Fruit fly (Drosophila melanogaster) whole organism, pupa: Measurements from ENCODE around the gene CG46306.

Source experiments
- CG10348 ChIP-seq: fragments of 200-800 bp; sonication (Bioruptor generic); IDR thresholded peaks from 2 replicates; pipeline ENCODE4 v1.3.6; 2022; ENCODE audit warnings: missing biosample characterization, missing genetic modification characterization
- CG15710 ChIP-seq: fragments of 200-800 bp; sonication (Bioruptor generic); optimal IDR thresholded peaks from 2 replicates; lab custom pipeline; 2018; ENCODE audit warnings: missing biosample characterization, mild to moderate bottlenecking, missing genetic modification characterization, moderate library complexity
- CG17806 ChIP-seq: fragments of 200-800 bp; sonication (Bioruptor generic); optimal IDR thresholded peaks from 2 replicates; lab custom pipeline; 2018; ENCODE audit warnings: missing biosample characterization, mild to moderate bottlenecking, missing genetic modification characterization, moderate library complexity
- CG8301 ChIP-seq: fragments of 200-800 bp; sonication (Bioruptor generic); optimal IDR thresholded peaks from 2 replicates; lab custom pipeline; 2018; ENCODE audit warnings: missing biosample characterization, mild to moderate bottlenecking, missing genetic modification characterization
- CG9948 ChIP-seq: fragments of 200-800 bp; sonication (Bioruptor generic); optimal IDR thresholded peaks from 2 replicates; lab custom pipeline; 2018; ENCODE audit warnings: missing biosample characterization, mild to moderate bottlenecking, missing genetic modification characterization, moderate library complexity
- D1 ChIP-seq: fragments of 200-800 bp; sonication (Bioruptor generic); optimal IDR thresholded peaks from 2 replicates; lab custom pipeline; 2018; ENCODE audit warnings: missing biosample characterization, mild to moderate bottlenecking, missing genetic modification characterization, moderate library complexity
- EcR ChIP-seq: fragments of 200-800 bp; sonication (Bioruptor generic); optimal IDR thresholded peaks from 3 replicates; lab custom pipeline; 2019; ENCODE audit warnings: missing biosample characterization, missing genetic modification characterization, mild to moderate bottlenecking, moderate library complexity, missing genetic modification reagents
- Pif1A ChIP-seq: fragments of 200-800 bp; sonication (Bioruptor generic); optimal IDR thresholded peaks from 3 replicates; lab custom pipeline; 2016; ENCODE audit warnings: missing biosample characterization, missing genetic modification characterization
- gl ChIP-seq: fragments of 200-800 bp; sonication (Bioruptor generic); optimal IDR thresholded peaks from 2 replicates; lab custom pipeline; 2018; ENCODE audit warnings: missing biosample characterization, mild to moderate bottlenecking, missing genetic modification characterization

DNA sequence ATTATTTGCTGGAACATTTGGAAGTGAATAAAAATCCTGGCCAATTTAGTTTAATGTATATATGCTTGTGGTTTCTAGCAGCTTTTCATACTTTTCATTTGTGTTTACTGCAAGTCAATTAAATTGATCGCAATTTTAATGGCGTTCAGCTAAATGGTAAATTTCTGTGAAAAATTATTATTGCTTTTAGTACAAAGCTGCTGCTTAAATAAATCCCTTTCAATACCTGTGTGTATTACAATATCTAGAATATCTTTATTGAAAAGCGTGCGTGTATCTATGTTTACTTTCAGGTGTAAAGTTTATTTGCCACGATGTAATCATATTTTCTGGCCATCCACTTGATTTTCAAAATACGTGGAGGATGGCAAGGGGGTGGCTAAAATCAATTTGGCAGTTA lies 29.6 kb downstream of the CG46306 start, which contains the start of gene ppk28:
- TF ChIP-seq CG8301 (tag; lab: Kevin White, UChicago) (no peak), CG15710 (tag; lab: Kevin White, UChicago) (no peak), D1 (tag; lab: Kevin White, UChicago) (no peak), CG10348 (GFP tag; lab: Robert Waterston, UW) (no peak), gl (tag; lab: Kevin White, UChicago) (no peak), Pif1A (GFP tag; lab: Kevin White, UChicago) (no peak), CG17806 (tag; lab: Kevin White, UChicago) (no peak), EcR (GFP tag; lab: Kevin White, UChicago) (no peak), CG9948 (tag; lab: Kevin White, UChicago) (no peak)
